Fruit fly (Drosophila melanogaster) whole organism, embryonic: Measurements from ENCODE around the gene SPR.

Experiments used
- Abd-B ChIP-seq: fragments of 200-800 bp; sonication (Bioruptor generic); optimal IDR thresholded peaks from 2 replicates; lab custom pipeline; 2018; ENCODE audit warnings: missing biosample characterization, mild to moderate bottlenecking, missing genetic modification characterization, moderate library complexity
- Aef1 ChIP-seq: fragments of 200-800 bp; sonication (Bioruptor generic); IDR thresholded peaks from 3 replicates; pipeline ENCODE4 v1.3.6; 2022; ENCODE audit warnings: missing biosample characterization, missing genetic modification characterization
- Antp ChIP-seq: fragments of 200-800 bp; sonication (Bioruptor generic); optimal IDR thresholded peaks from 3 replicates; lab custom pipeline; 2016; ENCODE audit warnings: missing biosample characterization, missing genetic modification characterization
- Atf6 ChIP-seq: fragments of 200-800 bp; sonication (Bioruptor generic); IDR thresholded peaks from 2 replicates; pipeline ENCODE4 v1.3.6; 2022; ENCODE audit warnings: missing biosample characterization, missing genetic modification characterization
- CG12236 ChIP-seq: fragments of 200-800 bp; sonication (Bioruptor generic); optimal IDR thresholded peaks from 2 replicates; lab custom pipeline; 2016; ENCODE audit warnings: missing biosample characterization, missing genetic modification characterization
- CG15479 ChIP-seq: fragments of 200-800 bp; sonication (Bioruptor generic); optimal IDR thresholded peaks from 3 replicates; lab custom pipeline; 2019; ENCODE audit warnings: missing biosample characterization, mild to moderate bottlenecking, missing genetic modification characterization, moderate library complexity
- CG2116 ChIP-seq: fragments of 200-800 bp; sonication (Bioruptor generic); optimal IDR thresholded peaks from 3 replicates; lab custom pipeline; 2018; ENCODE audit warnings: missing biosample characterization, mild to moderate bottlenecking, missing genetic modification characterization
- CG31224 ChIP-seq: fragments of 200-800 bp; sonication (Bioruptor generic); IDR thresholded peaks from 2 replicates; pipeline ENCODE4 v1.3.6; 2022; ENCODE audit warnings: missing biosample characterization, missing genetic modification characterization
- CG31441 ChIP-seq: fragments of 200-800 bp; sonication (Bioruptor generic); IDR thresholded peaks from 2 replicates; pipeline ENCODE4 v1.3.6; 2022; ENCODE audit warnings: missing biosample characterization, missing genetic modification characterization
- CG3995 ChIP-seq: fragments of 200-800 bp; sonication (Bioruptor generic); optimal IDR thresholded peaks from 3 replicates; lab custom pipeline; 2016; ENCODE audit warnings: missing biosample characterization, missing genetic modification characterization
- CG6765 ChIP-seq: fragments of 200-800 bp; sonication (Bioruptor generic); optimal IDR thresholded peaks from 3 replicates; lab custom pipeline; 2017; ENCODE audit warnings: missing biosample characterization, mild to moderate bottlenecking, missing genetic modification characterization
- CG7556 ChIP-seq: fragments of 200-800 bp; sonication (Bioruptor generic); optimal IDR thresholded peaks from 2 replicates; lab custom pipeline; 2017; ENCODE audit warnings: missing biosample characterization, mild to moderate bottlenecking, missing genetic modification characterization
- CG7786 ChIP-seq: fragments of 200-800 bp; sonication (Bioruptor generic); optimal IDR thresholded peaks from 2 replicates; lab custom pipeline; 2016; ENCODE audit warnings: missing biosample characterization, missing genetic modification characterization
- CG8388 ChIP-seq: fragments of 200-800 bp; sonication (Bioruptor generic); optimal IDR thresholded peaks from 2 replicates; lab custom pipeline; 2019; ENCODE audit warnings: missing biosample characterization, mild to moderate bottlenecking, missing genetic modification characterization, moderate library complexity
- CG8478 ChIP-seq: fragments of >200 bp; optimal IDR thresholded peaks from 2 replicates; lab custom pipeline; 2018
- CTCF ChIP-seq: fragments of 200-800 bp; sonication (Bioruptor generic); optimal IDR thresholded peaks from 2 replicates; lab custom pipeline; 2017; ENCODE audit warnings: missing biosample characterization, mild to moderate bottlenecking, missing genetic modification characterization, moderate library complexity
- D ChIP-seq, 2 experiments: fragments of 200-800 bp in 1 of 2; fragments of >200 bp in 1 of 2; sonication (Bioruptor generic) in 1 of 2; optimal IDR thresholded peaks; 2 replicates in 1 of 2; 3 replicates in 1 of 2; lab custom pipeline; 2017; ENCODE audit warnings: mild to moderate bottlenecking in 1 of 2, missing biosample characterization in 1 of 2, missing genetic modification characterization in 1 of 2, missing genetic modification reagents in 1 of 2
- Dip3 ChIP-seq: fragments of 200-800 bp; sonication (Bioruptor generic); optimal IDR thresholded peaks from 3 replicates; lab custom pipeline; 2016; ENCODE audit warnings: missing biosample characterization, missing genetic modification characterization
- Dll ChIP-seq: fragments of 200-800 bp; sonication (Bioruptor generic); IDR thresholded peaks from 4 replicates; pipeline ENCODE4 v1.3.6; 2022; ENCODE audit warnings: missing biosample characterization, missing genetic modification characterization; ENCODE audit not compliant: partially characterized antibody
- Dp ChIP-seq: fragments of 200-800 bp; sonication (Bioruptor generic); optimal IDR thresholded peaks from 2 replicates; lab custom pipeline; 2018; ENCODE audit warnings: missing biosample characterization, mild to moderate bottlenecking, missing genetic modification characterization, moderate library complexity
- Elba2 ChIP-seq: fragments of 200-800 bp; sonication (Bioruptor generic); optimal IDR thresholded peaks from 3 replicates; lab custom pipeline; 2016; ENCODE audit warnings: missing biosample characterization, missing genetic modification characterization
- HLH4C ChIP-seq: fragments of 200-800 bp; sonication (Bioruptor generic); IDR thresholded peaks from 3 replicates; pipeline ENCODE4 v1.3.6; 2022; ENCODE audit warnings: missing biosample characterization, missing genetic modification characterization; ENCODE audit not compliant: partially characterized antibody
- HLHmδ ChIP-seq: fragments of 200-800 bp; sonication (Bioruptor generic); optimal IDR thresholded peaks from 2 replicates; lab custom pipeline; 2018; ENCODE audit warnings: missing biosample characterization, mild to moderate bottlenecking, missing genetic modification characterization, moderate library complexity
- Hand ChIP-seq: fragments of 200-800 bp; sonication (Bioruptor generic); optimal IDR thresholded peaks from 2 replicates; lab custom pipeline; 2017; ENCODE audit warnings: mild to moderate bottlenecking, missing biosample characterization, missing genetic modification reagents, missing genetic modification characterization
- HmgD ChIP-seq: fragments of 200-800 bp; sonication (Bioruptor generic); optimal IDR thresholded peaks from 3 replicates; lab custom pipeline; 2016; ENCODE audit warnings: missing biosample characterization, missing genetic modification characterization
- HmgZ ChIP-seq: fragments of 200-800 bp; sonication (Bioruptor generic); optimal IDR thresholded peaks from 2 replicates; lab custom pipeline; 2018; ENCODE audit warnings: missing biosample characterization, mild to moderate bottlenecking, missing genetic modification characterization
- MESR4 ChIP-seq: fragments of 200-800 bp; sonication (Bioruptor generic); optimal IDR thresholded peaks from 2 replicates; lab custom pipeline; 2018; ENCODE audit warnings: missing biosample characterization, mild to moderate bottlenecking, missing genetic modification characterization, moderate library complexity
- Opbp ChIP-seq: fragments of 200-800 bp; sonication (Bioruptor generic); IDR thresholded peaks from 3 replicates; pipeline ENCODE4 v1.3.6; 2022; ENCODE audit warnings: missing biosample characterization, missing genetic modification characterization; ENCODE audit not compliant: partially characterized antibody
- Side ChIP-seq: fragments of 200-800 bp; sonication (Bioruptor generic); optimal IDR thresholded peaks from 2 replicates; lab custom pipeline; 2016; ENCODE audit warnings: missing biosample characterization, missing genetic modification characterization
- Trl ChIP-seq, 3 experiments: fragments of >200 bp in 2 of 3; fragments of 200-800 bp in 1 of 3; sonication (Bioruptor generic) in 1 of 3; optimal IDR thresholded peaks; 2 replicates in 1 of 3; 3 replicates in 2 of 3; lab custom pipeline; 2016 to 2017; ENCODE audit warnings: missing biosample characterization in 1 of 3, missing genetic modification characterization in 1 of 3
- amos ChIP-seq: fragments of 200-800 bp; sonication (Bioruptor generic); IDR thresholded peaks from 2 replicates; pipeline ENCODE4 v1.3.6; 2022; ENCODE audit warnings: missing biosample characterization, missing genetic modification characterization; ENCODE audit not compliant: partially characterized antibody
- ato ChIP-seq: fragments of 200-800 bp; sonication (Bioruptor generic); IDR thresholded peaks from 2 replicates; pipeline ENCODE4 v1.3.6; 2022; ENCODE audit warnings: missing biosample characterization, missing genetic modification characterization; ENCODE audit not compliant: partially characterized antibody
- bab2 ChIP-seq: fragments of 200-800 bp; sonication (Bioruptor generic); optimal IDR thresholded peaks from 2 replicates; lab custom pipeline; 2016; ENCODE audit warnings: missing biosample characterization, missing genetic modification characterization
- bbx ChIP-seq: fragments of 200-800 bp; sonication (Bioruptor generic); IDR thresholded peaks from 2 replicates; pipeline ENCODE4 v1.3.6; 2022; ENCODE audit warnings: missing biosample characterization, missing genetic modification characterization; ENCODE audit not compliant: partially characterized antibody
- cas ChIP-seq: fragments of 200-800 bp; sonication (Bioruptor generic); IDR thresholded peaks from 2 replicates; pipeline ENCODE4 v1.3.6; 2022; ENCODE audit warnings: missing biosample characterization, missing genetic modification characterization
- fd64A ChIP-seq: fragments of 200-800 bp; sonication (Bioruptor generic); optimal IDR thresholded peaks from 3 replicates; lab custom pipeline; 2018; ENCODE audit warnings: missing biosample characterization, mild to moderate bottlenecking, missing genetic modification characterization
- gfzf ChIP-seq: fragments of 200-800 bp; sonication (Bioruptor generic); optimal IDR thresholded peaks from 2 replicates; lab custom pipeline; 2016; ENCODE audit warnings: missing biosample characterization, mild to moderate bottlenecking, missing genetic modification characterization, moderate library complexity
- hbn ChIP-seq: fragments of 200-800 bp; sonication (Bioruptor generic); IDR thresholded peaks from 2 replicates; pipeline ENCODE4 v1.3.6; 2022; ENCODE audit warnings: missing biosample characterization, missing genetic modification characterization; ENCODE audit not compliant: partially characterized antibody
- inv ChIP-seq: fragments of 200-800 bp; sonication (Bioruptor generic); IDR thresholded peaks from 2 replicates; pipeline ENCODE4 v1.3.6; 2022; ENCODE audit warnings: missing biosample characterization, missing genetic modification characterization; ENCODE audit not compliant: partially characterized antibody
- jumu ChIP-seq: fragments of 200-800 bp; sonication (Bioruptor generic); optimal IDR thresholded peaks from 3 replicates; lab custom pipeline; 2016; ENCODE audit warnings: missing biosample characterization, missing genetic modification characterization
- klu ChIP-seq: fragments of 200-800 bp; sonication (Bioruptor generic); IDR thresholded peaks from 2 replicates; pipeline ENCODE4 v1.3.6; 2022; ENCODE audit warnings: missing biosample characterization, missing genetic modification characterization
- lmd ChIP-seq: fragments of 200-800 bp; sonication (Bioruptor generic); IDR thresholded peaks from 2 replicates; pipeline ENCODE4 v1.3.6; 2022; ENCODE audit warnings: missing biosample characterization, missing genetic modification characterization
- nerfin-2 ChIP-seq: fragments of 200-800 bp; sonication (Bioruptor generic); IDR thresholded peaks from 2 replicates; pipeline ENCODE4 v1.3.6; 2022; ENCODE audit warnings: missing biosample characterization, missing genetic modification characterization; ENCODE audit not compliant: partially characterized antibody
- nom ChIP-seq: fragments of 200-800 bp; sonication (Bioruptor generic); optimal IDR thresholded peaks from 2 replicates; lab custom pipeline; 2017; ENCODE audit warnings: missing biosample characterization, missing genetic modification characterization, mild to moderate bottlenecking, moderate library complexity, missing genetic modification reagents
- pnt ChIP-seq: fragments of 200-800 bp; sonication (Bioruptor generic); optimal IDR thresholded peaks from 3 replicates; lab custom pipeline; 2016; ENCODE audit warnings: missing biosample characterization, missing genetic modification characterization
- pros ChIP-seq: fragments of 200-800 bp; sonication (Bioruptor generic); optimal IDR thresholded peaks from 3 replicates; lab custom pipeline; 2019; ENCODE audit warnings: missing biosample characterization, mild to moderate bottlenecking, missing genetic modification characterization, moderate library complexity
- row ChIP-seq: fragments of 200-800 bp; sonication (Bioruptor generic); IDR thresholded peaks from 3 replicates; pipeline ENCODE4 v1.3.6; 2022; ENCODE audit warnings: missing biosample characterization, missing genetic modification characterization
- run ChIP-seq: fragments of 200-800 bp; sonication (Bioruptor generic); optimal IDR thresholded peaks from 3 replicates; lab custom pipeline; 2018; ENCODE audit warnings: missing biosample characterization, mild to moderate bottlenecking, missing genetic modification characterization
- trem ChIP-seq: fragments of 200-800 bp; optimal IDR thresholded peaks from 3 replicates; lab custom pipeline; 2019; ENCODE audit warnings: missing biosample characterization, mild to moderate bottlenecking, missing genetic modification characterization, moderate library complexity

Gene SPR

dm6 chrX:5420568-5421019 lies 25.9 kb upstream of the SPR start, which contains the start of gene spoon (continued):
- no peak for TF ChIP-seq CG8388 (GFP tag; lab: Kevin White, UChicago)
- peak; percentile 48 for TF ChIP-seq gfzf
- peak; percentile 91 for TF ChIP-seq trem (tag; lab: Kevin White, UChicago)
- peak; percentile 94 for TF ChIP-seq Opbp
- peak; percentile 17 for TF ChIP-seq CTCF
- peak; percentile 65 for TF ChIP-seq HmgD (GFP tag; lab: Kevin White, UChicago)
- no peak for TF ChIP-seq Atf6 (GFP tag; lab: Robert Waterston, UW)
- peak; percentile 89 for TF ChIP-seq Dll
- TF ChIP-seq HLH4C (GFP tag; lab: Robert Waterston, UW), result peak; percentile 88
- TF ChIP-seq Elba2 (GFP tag; lab: Kevin White, UChicago), result peak; percentile 57
- peak; percentile 61 for TF ChIP-seq CG15479 (GFP tag; lab: Kevin White, UChicago)
- TF ChIP-seq hbn (GFP tag; lab: Robert Waterston, UW), result peak; percentile 85
- TF ChIP-seq CG2116 (GFP tag; lab: Kevin White, UChicago), result peak; percentile 90
- TF ChIP-seq HLHmδ, result no peak
- TF ChIP-seq run (tag; lab: Kevin White, UChicago), result no peak
- no peak for TF ChIP-seq D (optimal IDR thresholded peaks at IDR 0.05; lab: Kevin White, UChicago)
- TF ChIP-seq D (GFP tag; optimal IDR thresholded peaks at IDR 0.05; lab: Kevin White, UChicago), result no peak
- peak; percentile 39 for TF ChIP-seq jumu (GFP tag; lab: Kevin White, UChicago)
- TF ChIP-seq CG7786 (GFP tag; lab: Kevin White, UChicago), result peak; percentile 6
- TF ChIP-seq pnt, result no peak
- peak; percentile 34 for TF ChIP-seq Dip3 (GFP tag; lab: Kevin White, UChicago)
- TF ChIP-seq HmgZ (tag; lab: Kevin White, UChicago), result peak; percentile 38
- peak; percentile 84 for TF ChIP-seq row (GFP tag; lab: Robert Waterston, UW)
- TF ChIP-seq CG8478, result no peak
- 0 out of 2 replicates have a peak, but pooled peaks have one; percentile 11 for TF ChIP-seq CG31224 (GFP tag; lab: Robert Waterston, UW)
- TF ChIP-seq MESR4 (GFP tag; lab: Kevin White, UChicago), result peak; percentile 35
- TF ChIP-seq Abd-B (GFP tag; lab: Kevin White, UChicago), result peak; percentile 36
- TF ChIP-seq Trl (optimal IDR thresholded peaks at IDR 0.05; lab: Kevin White, UChicago), result no peak
- TF ChIP-seq Trl (GFP tag; optimal IDR thresholded peaks at IDR 0.05; lab: Kevin White, UChicago), result peak; percentile 11
- no peak for TF ChIP-seq nom (GFP tag; lab: Kevin White, UChicago)
- peak; percentile 98 for TF ChIP-seq amos
- TF ChIP-seq CG12236 (GFP tag; lab: Kevin White, UChicago), result peak; percentile 11
- no peak for TF ChIP-seq CG7556 (GFP tag; lab: Kevin White, UChicago)
- peak; percentile 92 for TF ChIP-seq nerfin-2 (GFP tag; lab: Robert Waterston, UW)
- TF ChIP-seq ato (GFP tag; lab: Robert Waterston, UW), result peak; percentile 93
- TF ChIP-seq Aef1, result peak; percentile 24; the same call in 1 of the 3 replicates
- no peak for TF ChIP-seq pros (GFP tag; lab: Kevin White, UChicago)
- peak; percentile 39; the same call in 1 of the 2 replicates for TF ChIP-seq lmd (GFP tag; lab: Robert Waterston, UW)
- TF ChIP-seq CG6765, result peak; percentile 13
- TF ChIP-seq klu, result 0 out of 2 replicates have a peak, but pooled peaks have one; percentile 49
- TF ChIP-seq Dp, result peak; percentile 16
- TF ChIP-seq fd64A (GFP tag; lab: Kevin White, UChicago), result no peak
- no peak for TF ChIP-seq Hand (GFP tag; lab: Kevin White, UChicago)
- TF ChIP-seq bab2 (GFP tag; lab: Kevin White, UChicago), result peak; percentile 22
- 0 out of 2 replicates have a peak, but pooled peaks have one; percentile 11 for TF ChIP-seq cas (GFP tag; lab: Robert Waterston, UW)
- TF ChIP-seq bbx (GFP tag; lab: Robert Waterston, UW), result peak; percentile 94
- TF ChIP-seq inv (GFP tag; lab: Robert Waterston, UW), result peak; percentile 96
- TF ChIP-seq CG3995 (GFP tag; lab: Kevin White, UChicago), result peak; percentile 77
- TF ChIP-seq CG31441 (GFP tag; lab: Robert Waterston, UW), result no peak
- TF ChIP-seq Side (GFP tag; lab: Kevin White, UChicago), result no peak
- peak; percentile 45 for TF ChIP-seq Antp (GFP tag; lab: Kevin White, UChicago)
